Worm (Caenorhabditis elegans) whole organism, late embryonic: ENCODE measurements around the gene lido-9.

Experiments used
- F13H6.1 ChIP-seq: sonication (generic microtip); optimal IDR thresholded peaks from 2 replicates; lab custom pipeline; 2016; ENCODE audit warnings: missing genetic modification characterization, missing compliant biosample characterization
- K09A11.1 ChIP-seq: sonication (generic microtip); optimal IDR thresholded peaks from 2 replicates; lab custom pipeline; 2017; ENCODE audit warnings: antibody characterized with exemption, mild to moderate bottlenecking, missing genetic modification characterization, missing compliant biosample characterization; ENCODE audit not compliant: insufficient read depth
- T23F11.4 ChIP-seq: fragments of 200-800 bp; sonication (Bioruptor generic); optimal IDR thresholded peaks from 2 replicates; lab custom pipeline; 2018; ENCODE audit warnings: mild to moderate bottlenecking, missing genetic modification characterization, missing compliant biosample characterization
- Y22D7AL.16 ChIP-seq: sonication (generic microtip); optimal IDR thresholded peaks from 2 replicates; lab custom pipeline; 2016; ENCODE audit warnings: missing genetic modification characterization, missing compliant biosample characterization
- ahr-1 ChIP-seq: sonication (generic microtip); optimal IDR thresholded peaks from 2 replicates; lab custom pipeline; 2016; ENCODE audit warnings: missing genetic modification characterization, missing compliant biosample characterization
- ceh-18 ChIP-seq: sonication (generic microtip); optimal IDR thresholded peaks from 2 replicates; lab custom pipeline; 2016; ENCODE audit warnings: missing genetic modification characterization, missing compliant biosample characterization
- ceh-34 ChIP-seq: sonication (generic microtip); optimal IDR thresholded peaks from 2 replicates; lab custom pipeline; 2016; ENCODE audit warnings: mild to moderate bottlenecking, missing genetic modification characterization, missing compliant biosample characterization
- ceh-6 ChIP-seq: fragments of 200-800 bp; sonication (Bioruptor generic); optimal IDR thresholded peaks from 2 replicates; lab custom pipeline; 2018; ENCODE audit warnings: mild to moderate bottlenecking, missing genetic modification characterization, missing compliant biosample characterization
- ceh-9 ChIP-seq: sonication (generic microtip); optimal IDR thresholded peaks from 2 replicates; lab custom pipeline; 2016; ENCODE audit warnings: mild to moderate bottlenecking, missing genetic modification characterization, inconsistent platforms, missing compliant biosample characterization
- che-1 ChIP-seq: sonication (generic microtip); optimal IDR thresholded peaks from 2 replicates; lab custom pipeline; 2016; ENCODE audit warnings: mild to moderate bottlenecking, missing genetic modification characterization, missing compliant biosample characterization
- elt-2 ChIP-seq: sonication (generic microtip); optimal IDR thresholded peaks from 2 replicates; lab custom pipeline; 2016; ENCODE audit warnings: missing genetic modification reagents, missing genetic modification characterization, missing compliant biosample characterization
- fkh-6 ChIP-seq: sonication (generic microtip); optimal IDR thresholded peaks from 2 replicates; lab custom pipeline; 2016; ENCODE audit warnings: missing genetic modification characterization, missing compliant biosample characterization
- hlh-13 ChIP-seq: fragments of 200-800 bp; sonication (Bioruptor generic); optimal IDR thresholded peaks from 2 replicates; lab custom pipeline; 2018; ENCODE audit warnings: mild to moderate bottlenecking, missing genetic modification characterization, missing compliant biosample characterization
- hlh-30 ChIP-seq: sonication (generic microtip); optimal IDR thresholded peaks from 2 replicates; lab custom pipeline; 2017; ENCODE audit warnings: antibody characterized with exemption, missing genetic modification characterization, missing compliant biosample characterization; ENCODE audit not compliant: insufficient read depth
- hlh-8 ChIP-seq: sonication (generic microtip); optimal IDR thresholded peaks from 2 replicates; lab custom pipeline; 2016; ENCODE audit warnings: missing genotype, missing genetic modification characterization, missing compliant biosample characterization
- lin-11 ChIP-seq: fragments of 200-800 bp; sonication (Bioruptor generic); optimal IDR thresholded peaks from 2 replicates; lab custom pipeline; 2018; ENCODE audit warnings: mild to moderate bottlenecking, missing genetic modification characterization, missing compliant biosample characterization
- madf-2 ChIP-seq: sonication (generic microtip); optimal IDR thresholded peaks from 2 replicates; lab custom pipeline; 2017; ENCODE audit warnings: missing genetic modification characterization, missing compliant biosample characterization
- nfya-1 ChIP-seq: sonication (generic microtip); optimal IDR thresholded peaks from 2 replicates; lab custom pipeline; 2017; ENCODE audit warnings: missing genetic modification characterization, mild to moderate bottlenecking, missing compliant biosample characterization, antibody characterized with exemption, moderate library complexity
- nhr-11 ChIP-seq: fragments of 150-350 bp; optimal IDR thresholded peaks from 2 replicates; lab custom pipeline; 2014; ENCODE audit warnings: missing biosample characterization, missing genetic modification characterization
- odd-2 ChIP-seq: sonication (generic microtip); optimal IDR thresholded peaks from 2 replicates; lab custom pipeline; 2017; ENCODE audit warnings: antibody characterized with exemption, mild to moderate bottlenecking, missing genetic modification characterization, missing compliant biosample characterization
- pat-9 ChIP-seq: fragments of 200-800 bp; sonication (Bioruptor generic); optimal IDR thresholded peaks from 2 replicates; lab custom pipeline; 2018; ENCODE audit warnings: mild to moderate bottlenecking, missing genetic modification characterization, moderate library complexity, missing compliant biosample characterization
- pax-1 ChIP-seq: fragments of 150-350 bp; optimal IDR thresholded peaks from 2 replicates; lab custom pipeline; 2014; ENCODE audit warnings: missing biosample characterization, missing genetic modification characterization
- pha-2 ChIP-seq: sonication (generic microtip); optimal IDR thresholded peaks from 2 replicates; lab custom pipeline; 2017; ENCODE audit warnings: mild to moderate bottlenecking, missing genetic modification characterization, missing compliant biosample characterization
- pha-4 ChIP-seq: fragments of 150-350 bp; optimal IDR thresholded peaks from 2 replicates; lab custom pipeline; 2018; ENCODE audit warnings: missing biosample characterization, missing genetic modification reagents, missing genetic modification characterization
- pqm-1 ChIP-seq: sonication (generic microtip); optimal IDR thresholded peaks from 2 replicates; lab custom pipeline; 2016; ENCODE audit warnings: missing genetic modification characterization, missing compliant biosample characterization
- pros-1 ChIP-seq: fragments of 150-350 bp; optimal IDR thresholded peaks from 2 replicates; lab custom pipeline; 2014; ENCODE audit warnings: missing biosample characterization, missing genetic modification reagents, missing genetic modification characterization
- sdc-2 ChIP-seq: sonication (generic microtip); optimal IDR thresholded peaks from 2 replicates; lab custom pipeline; 2016; ENCODE audit warnings: missing genotype, missing genetic modification characterization, missing compliant biosample characterization
- sox-4 ChIP-seq: sonication (generic microtip); optimal IDR thresholded peaks from 2 replicates; lab custom pipeline; 2017; ENCODE audit warnings: mild to moderate bottlenecking, missing genetic modification characterization, inconsistent platforms, missing compliant biosample characterization
- syd-9 ChIP-seq: sonication (generic microtip); optimal IDR thresholded peaks from 2 replicates; lab custom pipeline; 2016; ENCODE audit warnings: mild to moderate bottlenecking, missing genetic modification characterization, moderate library complexity, missing compliant biosample characterization
- tbx-2 ChIP-seq: sonication (generic microtip); optimal IDR thresholded peaks from 2 replicates; lab custom pipeline; 2016; ENCODE audit warnings: missing genetic modification characterization, missing compliant biosample characterization
- tbx-7 ChIP-seq: sonication (generic microtip); optimal IDR thresholded peaks from 2 replicates; lab custom pipeline; 2016; ENCODE audit warnings: missing genotype, missing genetic modification characterization, missing compliant biosample characterization
- ttx-3 ChIP-seq: sonication (generic microtip); optimal IDR thresholded peaks from 2 replicates; lab custom pipeline; 2016; ENCODE audit warnings: missing genetic modification reagents, missing genetic modification characterization, missing compliant biosample characterization
- unc-3 ChIP-seq, 2 experiments: fragments of 200-800 bp in 1 of 2; sonication (Bioruptor generic) in 1 of 2; sonication (generic microtip) in 1 of 2; conservative IDR thresholded peaks in 1 of 2; optimal IDR thresholded peaks in 1 of 2; 2 replicates each; pipeline versions ENCODE4 v1.3.6 to Lab custom; 2016 to 2022; ENCODE audit warnings: missing compliant biosample characterization in 2 of 2, missing genetic modification characterization in 2 of 2, missing genetic modification reagents in 1 of 2
- unc-42 ChIP-seq: sonication (generic microtip); optimal IDR thresholded peaks from 2 replicates; lab custom pipeline; 2016; ENCODE audit warnings: missing genotype, missing genetic modification characterization, missing compliant biosample characterization
- unc-55 ChIP-seq: sonication (generic microtip); optimal IDR thresholded peaks from 2 replicates; lab custom pipeline; 2017; ENCODE audit warnings: missing biosample characterization, missing genetic modification reagents, missing genetic modification characterization
- unc-86 ChIP-seq: sonication (generic microtip); optimal IDR thresholded peaks from 2 replicates; lab custom pipeline; 2016; ENCODE audit warnings: missing genetic modification characterization, missing compliant biosample characterization
- zip-5 ChIP-seq: sonication (generic microtip); optimal IDR thresholded peaks from 2 replicates; lab custom pipeline; 2016; ENCODE audit warnings: missing genetic modification characterization, missing compliant biosample characterization
- ztf-16 ChIP-seq: sonication (generic microtip); optimal IDR thresholded peaks from 2 replicates; lab custom pipeline; 2017; ENCODE audit warnings: missing genetic modification characterization, missing compliant biosample characterization

The lido-9 gene

DNA sequence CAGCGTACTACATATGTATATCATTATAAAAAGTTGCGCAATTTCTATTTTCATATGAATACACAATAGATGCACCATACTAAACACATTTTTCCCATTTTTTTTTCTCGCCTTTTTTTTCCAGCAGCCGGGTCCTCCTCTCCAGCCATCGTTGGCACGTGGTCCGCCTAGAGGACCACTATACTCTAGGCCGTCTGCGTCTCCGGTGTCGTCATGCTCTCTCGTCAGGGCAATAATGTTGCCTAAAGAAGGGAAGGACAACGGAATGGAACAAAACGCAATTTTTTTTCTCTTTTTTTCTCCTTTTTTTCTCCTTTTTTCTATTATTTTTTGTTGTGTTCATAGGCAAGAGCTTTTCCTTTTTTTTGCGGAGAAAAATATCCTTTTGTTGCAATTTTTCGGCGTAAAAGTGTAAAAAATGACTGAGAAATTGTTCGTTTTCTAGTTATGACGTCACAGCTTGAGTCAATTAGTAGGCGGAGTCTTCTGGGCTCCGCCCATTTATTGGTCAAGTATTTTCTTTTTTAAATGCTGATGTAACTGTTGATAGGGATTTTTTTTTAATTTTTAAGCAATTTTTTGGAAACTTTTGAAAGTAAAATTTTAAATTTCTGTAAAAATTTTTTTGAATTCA, 37.9 kb upstream of the lido-9 start:
- TF ChIP-seq unc-42 (tag; lab: Kevin White, UChicago) (peak; percentile 64), elt-2 (no peak), zip-5 (tag; lab: Kevin White, UChicago) (no peak), hlh-30 (tag; lab: Kevin White, UChicago) (peak; percentile 69)

DNA sequence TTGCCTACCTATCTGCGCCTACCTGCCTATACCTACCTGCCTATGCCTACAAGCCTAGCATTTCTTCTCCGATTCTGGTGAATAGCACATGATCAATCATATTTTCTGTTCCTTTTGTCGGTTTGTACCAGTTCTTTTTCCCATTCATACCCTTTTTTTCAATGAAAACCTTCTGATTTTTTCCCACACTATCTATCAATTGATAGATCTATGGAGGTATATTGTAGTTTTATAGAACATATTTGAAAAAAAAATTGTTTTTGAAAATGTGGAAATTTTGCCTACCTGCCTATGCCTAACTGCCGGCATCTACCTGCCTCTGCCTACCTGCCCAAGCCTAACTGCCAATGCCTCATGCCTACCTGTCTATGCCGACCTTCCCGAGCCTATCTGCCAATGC, 36.9 kb upstream of the lido-9 start:
- TF ChIP-seq Y22D7AL.16: no peak

DNA sequence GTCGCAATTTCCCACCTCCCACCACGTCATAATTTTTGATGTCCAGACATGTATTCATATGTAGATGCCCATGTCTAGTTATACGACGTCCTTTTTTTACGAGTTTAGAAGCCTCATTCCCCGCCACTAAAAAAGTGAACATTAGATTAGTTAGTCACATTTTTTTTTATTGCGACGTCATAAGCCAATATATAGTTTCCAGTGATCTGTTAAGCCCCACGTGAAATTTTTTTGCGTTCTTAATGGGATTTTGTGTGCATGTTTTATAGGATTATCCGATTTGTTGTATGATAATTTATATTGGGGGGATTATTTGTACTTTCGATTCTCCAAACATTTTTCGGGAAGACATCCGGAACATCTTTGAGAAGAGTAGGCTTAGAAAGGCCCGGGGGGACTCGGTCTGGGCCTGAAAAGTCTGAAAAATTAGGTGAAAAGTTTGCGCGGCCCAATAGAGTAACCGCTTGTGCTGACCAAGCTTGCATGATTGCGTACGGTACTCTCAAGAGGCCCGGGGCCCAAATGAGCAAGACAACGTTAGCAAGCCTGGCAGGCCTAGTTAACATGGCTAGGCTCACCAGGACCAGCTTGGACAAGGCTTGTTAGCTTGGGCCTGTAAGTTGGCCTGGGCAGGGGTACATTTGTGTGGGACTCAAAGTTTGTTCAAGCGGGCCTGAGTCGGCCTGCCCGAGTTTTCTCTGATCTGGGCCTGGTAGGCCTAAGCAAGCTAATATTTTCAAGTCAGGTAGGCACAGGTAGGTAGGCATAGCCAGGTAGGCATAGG, 35.2 kb upstream of the lido-9 start:
- TF ChIP-seq madf-2 (tag; lab: Kevin White, UChicago): no peak
- TF ChIP-seq syd-9: no peak
- TF ChIP-seq K09A11.1 (tag; lab: Kevin White, UChicago): no peak
- no peak for TF ChIP-seq pha-2 (tag; lab: Kevin White, UChicago)
- no peak for TF ChIP-seq unc-42 (tag; lab: Kevin White, UChicago)
- TF ChIP-seq unc-3 (GFP tag; conservative IDR thresholded peaks at IDR 0.05; lab: Robert Waterston, UW): no peak
- no peak for TF ChIP-seq unc-3 (tag; optimal IDR thresholded peaks at IDR 0.05; lab: Kevin White, UChicago)
- no peak for TF ChIP-seq hlh-13 (GFP tag; lab: Kevin White, UChicago)
- no peak for TF ChIP-seq ceh-34
- no peak for TF ChIP-seq ahr-1 (tag; lab: Kevin White, UChicago)
- TF ChIP-seq unc-55 (GFP tag; lab: Kevin White, UChicago): no peak
- TF ChIP-seq pqm-1: no peak
- no peak for TF ChIP-seq pros-1 (tag; lab: Kevin White, UChicago)
- no peak for TF ChIP-seq pha-4 (tag; lab: Kevin White, UChicago)
- no peak for TF ChIP-seq fkh-6
- no peak for TF ChIP-seq nfya-1 (tag; lab: Kevin White, UChicago)
- TF ChIP-seq odd-2 (tag; lab: Kevin White, UChicago): no peak

DNA sequence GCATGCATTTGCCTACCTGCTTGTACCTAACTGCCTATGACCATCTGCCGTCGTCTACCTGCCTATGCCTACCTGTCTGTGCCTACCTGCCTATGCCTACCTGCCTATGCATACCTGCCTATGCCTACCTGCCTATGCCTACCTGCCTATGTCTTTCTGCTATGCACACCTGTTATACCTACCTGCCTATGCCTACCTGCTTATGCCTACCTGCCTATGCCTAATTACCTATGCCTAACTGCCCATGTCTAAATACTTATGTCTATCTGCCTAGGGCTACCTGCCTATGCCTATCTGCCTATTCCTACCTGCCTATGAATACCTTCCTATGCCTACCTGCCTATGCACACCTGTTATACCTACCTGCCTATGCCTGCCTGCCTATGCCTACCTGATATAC, 34.2 kb upstream of the lido-9 start:
- TF ChIP-seq unc-55 (GFP tag; lab: Kevin White, UChicago) (no peak), unc-42 (tag; lab: Kevin White, UChicago) (peak; percentile 1)

DNA sequence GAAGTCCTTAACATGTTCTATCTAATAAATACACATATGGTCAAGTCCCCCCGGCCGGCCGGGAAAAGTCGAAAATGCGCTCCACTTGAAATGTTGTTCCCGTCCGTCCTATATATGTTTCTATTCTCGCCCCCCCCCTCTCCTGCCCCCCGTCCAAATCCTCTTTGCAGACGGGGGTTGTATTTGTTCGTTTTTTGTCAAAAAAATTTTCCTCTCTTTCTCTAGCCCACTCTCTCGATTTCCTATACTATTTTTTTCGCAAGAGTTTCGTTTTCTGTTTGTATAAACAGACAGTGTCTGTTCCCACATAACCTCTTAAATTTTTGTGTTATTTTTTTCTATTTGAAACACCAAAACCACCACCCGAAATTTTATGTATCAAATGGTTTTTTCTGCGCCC, 33.5 kb upstream of the lido-9 start:
- no peak for TF ChIP-seq che-1 (tag; lab: Kevin White, UChicago)
- no peak for TF ChIP-seq unc-55 (GFP tag; lab: Kevin White, UChicago)
- TF ChIP-seq hlh-8 (tag; lab: Kevin White, UChicago): no peak
- TF ChIP-seq lin-11 (tag; lab: Kevin White, UChicago): no peak
- no peak for TF ChIP-seq nfya-1 (tag; lab: Kevin White, UChicago)
- TF ChIP-seq syd-9: no peak

DNA sequence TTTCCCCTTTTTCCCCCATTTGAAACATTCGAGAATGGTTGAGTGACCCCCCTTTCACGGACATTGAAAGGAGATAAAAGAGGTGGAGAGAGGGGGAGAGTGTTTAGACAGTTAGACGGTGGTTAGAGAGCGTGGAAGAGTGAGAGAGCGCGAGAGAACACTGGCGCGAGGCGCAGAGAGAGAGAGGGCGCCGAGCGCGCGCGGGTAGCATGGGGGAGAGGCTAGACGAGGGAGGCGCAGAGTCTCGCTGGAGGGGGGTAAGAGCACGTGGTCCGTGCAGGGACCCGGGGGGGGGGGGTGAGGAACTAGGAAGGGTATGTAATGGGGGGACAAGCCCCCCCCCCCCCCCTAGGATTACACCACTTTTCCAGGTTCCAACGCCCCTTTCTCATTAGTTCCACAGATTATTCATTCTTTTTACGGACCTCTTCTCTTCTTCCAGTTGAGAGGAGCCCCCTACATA, 26.6 kb upstream of the lido-9 start:
- TF ChIP-seq zip-5 (tag; lab: Kevin White, UChicago) (no peak), ceh-6 (GFP tag; lab: Kevin White, UChicago) (no peak), hlh-13 (GFP tag; lab: Kevin White, UChicago) (no peak), unc-86 (peak; percentile 31), sox-4 (tag; lab: Kevin White, UChicago) (peak; percentile 42), ztf-16 (tag; lab: Kevin White, UChicago) (peak; percentile 18), sdc-2 (tag; lab: Kevin White, UChicago) (no peak), ceh-18 (tag; lab: Kevin White, UChicago) (peak; percentile 23), F13H6.1 (tag; lab: Kevin White, UChicago) (peak; percentile 39), madf-2 (tag; lab: Kevin White, UChicago) (no peak), T23F11.4 (GFP tag; lab: Kevin White, UChicago) (peak; percentile 44), tbx-7 (tag; lab: Kevin White, UChicago) (no peak), ceh-9 (no peak), ceh-34 (peak; percentile 3), tbx-2 (tag; lab: Kevin White, UChicago) (peak; percentile 35), pax-1 (peak; percentile 40), pat-9 (tag; lab: Kevin White, UChicago) (peak; percentile 42), ttx-3 (tag; lab: Kevin White, UChicago) (peak; percentile 38), nhr-11 (tag; lab: Kevin White, UChicago) (no peak), nfya-1 (tag; lab: Kevin White, UChicago) (peak; percentile 78), unc-3 (GFP tag; conservative IDR thresholded peaks at IDR 0.05; lab: Robert Waterston, UW) (0 out of 2 replicates have a peak, but pooled peaks have one; percentile 4), unc-3 (tag; optimal IDR thresholded peaks at IDR 0.05; lab: Kevin White, UChicago) (no peak)
